Fruit fly (Drosophila melanogaster) whole organism, adult: ENCODE data around the gene Lrrk.

ENCODE experiments used
- CG12768 ChIP-seq: fragments of 200-800 bp; sonication (Bioruptor generic); optimal IDR thresholded peaks from 2 replicates; lab custom pipeline; 2017; ENCODE audit warnings: missing biosample characterization, missing genetic modification characterization, mild to moderate bottlenecking, moderate library complexity, missing genetic modification reagents
- CG14711 ChIP-seq: fragments of 200-800 bp; sonication (Bioruptor generic); optimal IDR thresholded peaks from 2 replicates; lab custom pipeline; 2018; ENCODE audit warnings: missing biosample characterization, mild to moderate bottlenecking, missing genetic modification characterization, moderate library complexity
- CG1620 ChIP-seq: fragments of 200-800 bp; sonication (Bioruptor generic); optimal IDR thresholded peaks from 2 replicates; lab custom pipeline; 2016; ENCODE audit warnings: missing biosample characterization, missing genetic modification characterization
- CG33017 ChIP-seq: fragments of 200-800 bp; sonication (Bioruptor generic); optimal IDR thresholded peaks from 2 replicates; lab custom pipeline; 2018; ENCODE audit warnings: missing biosample characterization, mild to moderate bottlenecking, missing genetic modification characterization, moderate library complexity
- CG5204 ChIP-seq: fragments of 200-800 bp; sonication (Bioruptor generic); optimal IDR thresholded peaks from 2 replicates; lab custom pipeline; 2016; ENCODE audit warnings: missing biosample characterization, missing genetic modification characterization
- CG7045 ChIP-seq: fragments of 200-800 bp; sonication (Bioruptor generic); optimal IDR thresholded peaks from 2 replicates; lab custom pipeline; 2017; ENCODE audit warnings: missing biosample characterization, mild to moderate bottlenecking, missing genetic modification characterization
- Clk ChIP-seq: fragments of 200-800 bp; sonication (Bioruptor generic); optimal IDR thresholded peaks from 2 replicates; lab custom pipeline; 2017; ENCODE audit warnings: missing biosample characterization, missing genetic modification characterization
- Hr96 ChIP-seq: fragments of 200-800 bp; sonication (Bioruptor generic); optimal IDR thresholded peaks from 2 replicates; lab custom pipeline; 2016; ENCODE audit warnings: missing biosample characterization, missing genetic modification characterization
- bab1 ChIP-seq: fragments of 200-800 bp; sonication (Bioruptor generic); optimal IDR thresholded peaks from 3 replicates; lab custom pipeline; 2019; ENCODE audit warnings: missing biosample characterization, mild to moderate bottlenecking, missing genetic modification characterization, moderate library complexity
- cic ChIP-seq: fragments of 200-800 bp; sonication (Bioruptor generic); optimal IDR thresholded peaks from 2 replicates; lab custom pipeline; 2017; ENCODE audit warnings: missing biosample characterization, mild to moderate bottlenecking, missing genetic modification characterization, moderate library complexity
- kay ChIP-seq: fragments of 200-800 bp; sonication (Bioruptor generic); peaks from one replicate; lab custom pipeline; 2016; ENCODE audit warnings: missing biosample characterization, missing genetic modification characterization, borderline replicate concordance
- tj ChIP-seq: fragments of 200-800 bp; sonication (Bioruptor generic); optimal IDR thresholded peaks from 3 replicates; lab custom pipeline; 2017; ENCODE audit warnings: missing biosample characterization, mild to moderate bottlenecking, missing genetic modification characterization, moderate library complexity
- toe ChIP-seq: fragments of 200-800 bp; sonication (Bioruptor generic); optimal IDR thresholded peaks from 2 replicates; lab custom pipeline; 2016; ENCODE audit warnings: missing biosample characterization, missing genetic modification characterization

- no peak for TF ChIP-seq toe (GFP tag; lab: Kevin White, UChicago)
- no peak for TF ChIP-seq CG1620 (GFP tag; lab: Kevin White, UChicago)
- no peak for TF ChIP-seq tj
- TF ChIP-seq CG14711 (tag; lab: Kevin White, UChicago), result no peak
- TF ChIP-seq CG12768, result no peak
- no peak for TF ChIP-seq bab1 (GFP tag; lab: Kevin White, UChicago)
- TF ChIP-seq Hr96, result no peak
- no peak for TF ChIP-seq Clk (GFP tag; lab: Kevin White, UChicago)
- TF ChIP-seq CG7045 (GFP tag; lab: Kevin White, UChicago), result no peak
- TF ChIP-seq kay (GFP tag; lab: Kevin White, UChicago), result no peak
- TF ChIP-seq cic, result no peak
- no peak for TF ChIP-seq CG5204 (GFP tag; lab: Kevin White, UChicago)
- no peak for TF ChIP-seq CG33017 (tag; lab: Kevin White, UChicago)
These were observed 27.1 kb upstream of the Lrrk start for dm6 chr3R:20608199-20608598.
